Worm (Caenorhabditis elegans) whole organism, L2 larva: ENCODE data around the gene lat-1.

Source experiments
- C34F6.9 ChIP-seq: fragments of 150-350 bp; optimal IDR thresholded peaks from 2 replicates; lab custom pipeline; 2014; ENCODE audit warnings: missing biosample characterization, missing genetic modification characterization
- F13H6.1 ChIP-seq: sonication (generic microtip); optimal IDR thresholded peaks from 2 replicates; lab custom pipeline; 2016; ENCODE audit warnings: missing genetic modification characterization, missing compliant biosample characterization
- ZK546.5 ChIP-seq: sonication (generic microtip); optimal IDR thresholded peaks from 2 replicates; lab custom pipeline; 2017; ENCODE audit warnings: missing biosample characterization, missing genetic modification characterization
- alr-1 ChIP-seq: fragments of 150-350 bp; optimal IDR thresholded peaks from 2 replicates; lab custom pipeline; 2014; ENCODE audit warnings: missing biosample characterization, missing genetic modification characterization
- aly-2 ChIP-seq: fragments of 150-350 bp; optimal IDR thresholded peaks from 2 replicates; lab custom pipeline; 2014; ENCODE audit warnings: missing biosample characterization, missing genetic modification characterization
- ama-1 ChIP-seq: fragments of 150-350 bp; optimal IDR thresholded peaks from 2 replicates; lab custom pipeline; 2018; ENCODE audit warnings: inconsistent platforms
- blmp-1 ChIP-seq: sonication (generic microtip); optimal IDR thresholded peaks from 2 replicates; lab custom pipeline; 2017; ENCODE audit warnings: missing genetic modification characterization, mild to moderate bottlenecking, missing compliant biosample characterization, antibody characterized with exemption, moderate library complexity; ENCODE audit not compliant: insufficient read depth
- ceh-16 ChIP-seq: fragments of 150-350 bp; optimal IDR thresholded peaks from 2 replicates; lab custom pipeline; 2014; ENCODE audit warnings: missing biosample characterization, missing genetic modification characterization
- ceh-82 ChIP-seq: fragments of 150-350 bp; optimal IDR thresholded peaks from 2 replicates; lab custom pipeline; 2014; ENCODE audit warnings: missing biosample characterization, missing genetic modification characterization
- crh-2 ChIP-seq: sonication (generic microtip); optimal IDR thresholded peaks from 2 replicates; lab custom pipeline; 2017; ENCODE audit warnings: missing biosample characterization, missing genetic modification characterization
- dmd-4 ChIP-seq: sonication (generic microtip); optimal IDR thresholded peaks from 2 replicates; lab custom pipeline; 2017; ENCODE audit warnings: missing biosample characterization, missing genetic modification characterization
- egl-27 ChIP-seq: sonication (generic microtip); optimal IDR thresholded peaks from 3 replicates; lab custom pipeline; 2017; ENCODE audit warnings: missing biosample characterization, missing genetic modification reagents, missing genetic modification characterization
- elt-3 ChIP-seq: sonication (generic microtip); optimal IDR thresholded peaks from 2 replicates; lab custom pipeline; 2017; ENCODE audit warnings: missing biosample characterization, missing genetic modification characterization
- fos-1 ChIP-seq: fragments of 150-350 bp; optimal IDR thresholded peaks from 2 replicates; lab custom pipeline; 2014; ENCODE audit warnings: missing biosample characterization, missing genetic modification characterization
- gmeb-1 ChIP-seq: fragments of 150-350 bp; optimal IDR thresholded peaks from 2 replicates; lab custom pipeline; 2014; ENCODE audit warnings: missing biosample characterization, missing genetic modification characterization
- lin-13 ChIP-seq: fragments of 150-350 bp; optimal IDR thresholded peaks from 2 replicates; lab custom pipeline; 2014; ENCODE audit warnings: missing biosample characterization, missing genetic modification reagents, missing genetic modification characterization
- lin-39 ChIP-seq: fragments of 150-350 bp; optimal IDR thresholded peaks from 2 replicates; lab custom pipeline; 2014; ENCODE audit warnings: missing biosample characterization, missing genetic modification reagents, missing genetic modification characterization
- lsy-2 ChIP-seq, 2 experiments: fragments of 150-350 bp in 1 of 2; sonication (generic microtip) in 1 of 2; optimal IDR thresholded peaks; 2 replicates each; lab custom pipeline; 2014 to 2017; ENCODE audit warnings: missing biosample characterization in 2 of 2, missing genetic modification characterization in 2 of 2
- mbf-1 ChIP-seq: sonication (generic microtip); optimal IDR thresholded peaks from 2 replicates; lab custom pipeline; 2017; ENCODE audit warnings: missing biosample characterization, missing genetic modification characterization
- nhr-10 ChIP-seq: sonication (generic microtip); optimal IDR thresholded peaks from 2 replicates; lab custom pipeline; 2017; ENCODE audit warnings: missing biosample characterization, missing genetic modification characterization
- nhr-12 ChIP-seq: fragments of 150-350 bp; optimal IDR thresholded peaks from 2 replicates; lab custom pipeline; 2014; ENCODE audit warnings: missing biosample characterization, missing genetic modification characterization
- nhr-129 ChIP-seq: fragments of 150-350 bp; optimal IDR thresholded peaks from 2 replicates; lab custom pipeline; 2014; ENCODE audit warnings: missing biosample characterization, missing genetic modification characterization
- nhr-21 ChIP-seq: fragments of 150-350 bp; optimal IDR thresholded peaks from 2 replicates; lab custom pipeline; 2014; ENCODE audit warnings: missing biosample characterization, missing genetic modification characterization
- nhr-23 ChIP-seq: fragments of 150-350 bp; optimal IDR thresholded peaks from 2 replicates; lab custom pipeline; 2014; ENCODE audit warnings: missing biosample characterization, missing genetic modification reagents, missing genetic modification characterization
- nhr-237 ChIP-seq: fragments of 150-350 bp; optimal IDR thresholded peaks from 2 replicates; lab custom pipeline; 2014; ENCODE audit warnings: missing biosample characterization, missing genetic modification characterization
- nhr-25 ChIP-seq: fragments of 150-350 bp; sonication (generic microtip); optimal IDR thresholded peaks from 3 replicates; lab custom pipeline; 2014; ENCODE audit warnings: missing biosample characterization, missing genetic modification characterization
- nhr-6 ChIP-seq: fragments of 150-350 bp; optimal IDR thresholded peaks from 2 replicates; lab custom pipeline; 2014; ENCODE audit warnings: missing biosample characterization, missing genetic modification characterization
- nhr-77 ChIP-seq: fragments of 150-350 bp; optimal IDR thresholded peaks from 2 replicates; lab custom pipeline; 2014; ENCODE audit warnings: missing biosample characterization, missing genetic modification characterization
- peb-1 ChIP-seq: fragments of 150-350 bp; optimal IDR thresholded peaks from 2 replicates; lab custom pipeline; 2014; ENCODE audit warnings: missing biosample characterization, missing genetic modification characterization
- sem-4 ChIP-seq: fragments of 150-350 bp; optimal IDR thresholded peaks from 2 replicates; lab custom pipeline; 2014; ENCODE audit warnings: missing biosample characterization, missing genetic modification reagents, missing genetic modification characterization
- sma-9 ChIP-seq, 2 experiments: fragments of 150-350 bp in 1 of 2; sonication (generic microtip) in 1 of 2; optimal IDR thresholded peaks; 2 replicates each; lab custom pipeline; 2014 to 2016; ENCODE audit warnings: missing genetic modification characterization in 2 of 2, mild to moderate bottlenecking in 1 of 2, missing biosample characterization in 1 of 2, missing compliant biosample characterization in 1 of 2, missing genetic modification reagents in 1 of 2, moderate library complexity in 1 of 2
- snpc-4 ChIP-seq: fragments of 150-350 bp; optimal IDR thresholded peaks from 2 replicates; lab custom pipeline; 2014; ENCODE audit warnings: missing biosample characterization, missing genetic modification characterization
- unc-39 ChIP-seq: fragments of 150-350 bp; optimal IDR thresholded peaks from 2 replicates; lab custom pipeline; 2014; ENCODE audit warnings: missing biosample characterization, missing genetic modification characterization
- unc-55 ChIP-seq: fragments of 150-350 bp; sonication (generic microtip); optimal IDR thresholded peaks from 3 replicates; lab custom pipeline; 2014; ENCODE audit warnings: missing biosample characterization, missing genetic modification reagents, missing genetic modification characterization
- zag-1 ChIP-seq: fragments of 150-350 bp; optimal IDR thresholded peaks from 2 replicates; lab custom pipeline; 2014; ENCODE audit warnings: missing biosample characterization, missing genetic modification characterization
- ztf-1 ChIP-seq: fragments of 200-800 bp; sonication (Bioruptor generic); conservative IDR thresholded peaks from 2 replicates; pipeline ENCODE4 v1.3.6; 2022; ENCODE audit warnings: missing genetic modification characterization, missing compliant biosample characterization
- ztf-11 ChIP-seq: sonication (generic microtip); optimal IDR thresholded peaks from 2 replicates; lab custom pipeline; 2017; ENCODE audit warnings: missing biosample characterization, missing genetic modification characterization

Gene lat-1

DNA sequence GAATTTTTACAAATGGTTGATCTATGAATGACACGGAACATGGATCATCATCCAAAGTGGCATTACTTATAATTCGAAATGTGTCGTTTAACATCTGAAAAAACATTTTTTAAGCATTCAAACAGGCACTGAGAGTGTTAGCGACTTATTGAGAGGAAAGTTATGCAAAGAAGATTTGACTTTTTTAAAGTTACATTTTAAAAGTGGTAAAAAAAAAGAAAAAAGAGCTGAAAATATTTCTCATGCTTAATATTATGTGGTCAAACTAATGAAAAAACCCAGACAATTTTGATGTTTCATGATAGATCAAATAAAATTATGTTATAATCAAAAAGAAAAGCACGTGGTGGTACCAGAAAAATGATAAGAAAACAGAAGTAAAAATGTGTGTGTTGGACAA is 31.6 kb upstream of the lat-1 start, which contains the start of gene npr-20:
TSS of gene npr-20 (minus strand) at position 101 of the 400 bp plus-strand sequence.
- TF ChIP-seq F13H6.1 (tag; lab: Kevin White, UChicago), result no peak
- no peak for TF ChIP-seq nhr-25
- TF ChIP-seq elt-3 (tag; lab: Kevin White, UChicago), result no peak
- TF ChIP-seq lin-39, result no peak
- no peak for TF ChIP-seq nhr-12 (tag; lab: Kevin White, UChicago)

DNA sequence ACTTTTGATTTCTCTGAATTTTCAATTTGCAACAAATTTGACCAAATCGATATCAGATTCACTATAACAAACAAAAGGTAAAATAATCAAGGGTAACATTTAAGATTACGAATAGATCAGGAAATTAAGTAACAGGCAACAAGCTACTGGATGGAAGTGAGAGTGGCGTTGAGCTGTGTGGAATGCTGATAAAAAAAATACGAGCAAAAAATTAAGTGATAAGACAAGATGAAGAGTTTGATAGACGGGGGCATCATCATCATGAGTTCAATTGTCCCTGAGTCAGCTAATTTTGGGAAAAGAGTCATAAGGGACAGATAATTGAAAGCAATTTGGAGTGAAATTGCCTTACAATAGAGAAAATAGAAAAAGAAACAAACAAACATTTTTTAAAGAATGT is 29.8 kb upstream of the lat-1 start:
- TF ChIP-seq fos-1 (tag; lab: Kevin White, UChicago), result peak; percentile 93
- TF ChIP-seq mbf-1 (tag; lab: Kevin White, UChicago), result no peak
- peak; percentile 9 for TF ChIP-seq crh-2 (tag; lab: Kevin White, UChicago)

DNA sequence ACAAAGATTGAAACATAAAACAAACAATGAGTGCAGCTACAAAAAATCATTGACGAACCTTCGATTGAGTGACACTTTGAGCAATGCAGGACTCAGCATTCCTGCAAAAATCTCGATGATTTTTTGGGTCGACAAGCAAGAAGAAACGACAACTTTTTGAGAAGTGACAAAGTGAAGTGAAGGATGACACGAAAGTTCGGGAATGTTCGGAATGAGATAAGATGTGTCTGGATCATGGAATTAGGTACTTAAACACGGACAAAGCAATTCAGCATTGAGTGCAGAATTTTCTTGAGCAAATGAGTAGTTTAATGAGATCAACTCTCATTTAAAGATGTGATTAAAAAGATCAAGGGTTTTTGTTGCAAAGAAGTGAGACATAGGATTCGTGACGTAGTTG is 22.8 kb upstream of the lat-1 start, which contains the start of gene T07D4.2:
TSS of gene T07D4.2 (minus strand) at position 101 of the 400 bp plus-strand sequence.
- TF ChIP-seq aly-2 (tag; lab: Kevin White, UChicago) (no peak), nhr-77 (tag; lab: Kevin White, UChicago) (no peak), lin-13 (GFP tag; lab: Kevin White, UChicago) (no peak), C34F6.9 (no peak), dmd-4 (tag; lab: Kevin White, UChicago) (no peak), sem-4 (tag; lab: Kevin White, UChicago) (no peak), gmeb-1 (no peak), ztf-1 (GFP tag; lab: Robert Waterston, UW) (no peak), elt-3 (tag; lab: Kevin White, UChicago) (no peak), blmp-1 (no peak)
- TF ChIP-seq, all 48 proteins: peak for 0

DNA sequence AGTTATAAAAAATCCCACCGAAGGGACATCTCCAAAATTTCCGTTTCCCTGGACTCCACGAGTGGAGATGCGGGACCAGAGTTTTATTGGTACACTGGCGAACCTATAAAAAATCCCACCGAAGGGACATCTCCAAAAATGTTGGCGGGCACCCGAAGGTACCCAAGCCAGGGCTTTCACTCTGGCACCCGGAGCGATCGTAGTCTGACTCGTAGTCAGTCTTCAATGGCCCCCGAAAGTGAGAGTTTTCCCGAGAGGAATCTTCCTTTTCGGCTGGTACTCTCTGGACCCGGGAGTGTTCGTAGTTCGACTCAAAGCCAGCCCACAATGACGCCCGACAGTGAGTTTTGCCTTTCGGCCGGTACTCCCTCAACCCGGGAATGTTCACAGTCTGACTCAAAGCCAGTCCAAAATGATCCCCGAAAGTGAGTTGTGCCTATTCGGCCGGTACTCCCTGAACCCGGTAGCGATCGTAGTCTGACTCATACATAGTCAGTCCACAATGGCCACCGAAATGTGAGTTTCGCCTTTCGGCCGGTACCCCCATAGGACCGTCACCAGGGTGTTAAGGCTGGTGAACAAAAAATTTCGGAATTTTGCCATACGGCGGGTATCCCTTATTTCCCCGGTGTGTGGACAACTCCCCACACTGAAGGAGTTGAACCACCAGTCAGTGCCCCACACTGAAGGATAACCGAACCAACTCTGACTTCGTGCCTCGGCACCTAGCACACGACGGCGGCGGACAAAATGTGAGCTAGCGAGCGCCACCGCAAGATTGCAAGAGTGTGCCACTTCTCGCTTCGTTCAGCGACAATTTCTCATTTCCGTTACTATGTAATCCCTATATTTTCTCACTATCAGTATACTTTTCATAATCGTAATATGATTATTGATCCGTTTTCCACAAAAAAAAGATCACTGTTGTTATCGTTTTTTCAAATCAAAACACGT is 19.3 kb upstream of the lat-1 start:
- TF ChIP-seq snpc-4, result peak; percentile 67
- TF ChIP-seq nhr-6, result no peak

DNA sequence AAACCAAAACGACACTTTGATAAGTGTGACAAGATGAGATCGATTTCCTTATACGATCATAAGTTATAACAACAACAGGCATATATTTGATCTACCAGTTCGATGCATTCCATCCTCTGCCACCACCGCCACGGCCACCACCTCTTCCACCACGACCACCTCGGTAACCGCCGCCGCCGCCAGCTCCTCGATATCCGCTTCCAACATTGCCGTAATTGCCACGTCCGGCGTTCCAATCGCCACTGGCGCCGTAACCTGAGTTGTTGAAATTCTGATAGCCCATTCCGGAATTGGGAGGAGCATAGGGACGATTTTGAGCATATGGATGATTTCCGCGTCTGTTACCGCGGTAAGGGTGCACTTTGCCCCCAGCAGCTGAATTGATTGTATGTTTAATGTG is 18.1 kb upstream of the lat-1 start:
- TF ChIP-seq gmeb-1, result no peak
- TF ChIP-seq zag-1 (tag; lab: Kevin White, UChicago), result no peak
- TF ChIP-seq nhr-129 (tag; lab: Kevin White, UChicago), result no peak
- no peak for TF ChIP-seq snpc-4
- TF ChIP-seq ztf-11, result no peak
- TF ChIP-seq unc-55 (GFP tag; lab: Kevin White, UChicago), result no peak
- TF ChIP-seq nhr-77 (tag; lab: Kevin White, UChicago), result no peak
- TF ChIP-seq peb-1, result no peak
- TF ChIP-seq sma-9 (GFP tag; optimal IDR thresholded peaks at IDR 0.05; lab: Kevin White, UChicago), result no peak
- TF ChIP-seq sma-9 (tag; optimal IDR thresholded peaks at IDR 0.05; lab: Kevin White, UChicago), result no peak

DNA sequence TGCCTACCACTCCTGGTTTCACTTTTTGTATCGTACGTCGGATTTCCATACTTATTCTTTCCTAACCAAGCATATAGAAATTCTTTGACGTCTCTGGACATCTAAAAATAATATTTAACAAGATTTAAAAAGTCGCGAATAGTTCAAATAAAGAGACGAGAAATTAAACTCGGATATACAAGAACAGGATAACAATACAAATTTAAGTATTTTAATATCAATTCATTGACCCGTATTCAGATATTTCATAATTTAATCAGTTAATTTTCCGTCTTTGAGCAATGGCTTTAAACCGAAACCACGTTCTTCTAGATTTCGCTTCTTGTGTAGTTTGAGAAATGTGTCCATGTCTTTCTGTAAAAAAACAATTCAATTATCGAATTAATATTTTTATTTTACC is 13.1 kb upstream of the lat-1 start, which contains the start of gene rha-1:
TSS of gene rha-1 (minus strand) at position 101 of the 400 bp plus-strand sequence.
- TF ChIP-seq ztf-11 (no peak), sma-9 (GFP tag; optimal IDR thresholded peaks at IDR 0.05; lab: Kevin White, UChicago) (no peak), sma-9 (tag; optimal IDR thresholded peaks at IDR 0.05; lab: Kevin White, UChicago) (no peak)
- TF ChIP-seq, all 48 proteins: peak for 0

DNA sequence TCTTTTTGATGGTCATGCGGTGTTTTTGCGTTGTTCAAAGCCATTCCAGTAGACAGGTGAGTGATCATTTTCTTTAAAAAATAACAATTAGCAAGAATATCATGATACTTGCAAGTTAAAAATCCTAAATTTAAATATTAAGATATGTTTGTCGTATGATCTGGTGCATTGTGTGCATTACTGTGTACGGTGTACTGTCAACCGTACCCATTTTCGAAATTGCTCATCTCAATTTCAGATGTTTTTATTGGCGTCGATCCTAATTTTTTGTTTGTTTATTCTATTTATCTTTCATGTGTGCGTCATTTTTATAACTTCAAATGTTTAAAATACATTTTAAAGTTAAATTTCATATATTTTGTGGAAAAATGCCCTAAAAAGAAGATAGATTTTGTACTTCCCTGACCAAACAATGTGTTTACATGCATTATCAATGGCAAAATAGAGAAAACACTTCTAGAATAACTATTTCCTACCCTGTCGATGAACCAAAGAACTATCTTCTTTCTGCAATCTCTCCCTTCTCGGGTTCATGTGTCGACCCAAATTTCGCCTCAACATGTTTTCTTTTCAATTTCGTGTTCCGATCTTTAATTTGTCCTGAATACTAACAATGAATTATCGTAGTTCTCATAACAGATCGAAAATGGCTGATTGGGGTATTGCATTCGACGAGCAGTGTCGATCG is 12.2 kb upstream of the lat-1 start, which contains the start of the genes T07D4.5 and ddx-19:
TSS of gene T07D4.5 (minus strand) at position 71 of the 688 bp plus-strand sequence.
TSS of gene ddx-19 (plus strand) at position 638 of the 688 bp plus-strand sequence.
- TF ChIP-seq fos-1 (tag; lab: Kevin White, UChicago) (peak; percentile 1), ceh-82 (tag; lab: Kevin White, UChicago) (no peak), ama-1 (no peak), lsy-2 (tag; optimal IDR thresholded peaks at IDR 0.05; lab: Kevin White, UChicago) (peak; percentile 89 to 98), nhr-237 (no peak), alr-1 (tag; lab: Kevin White, UChicago) (no peak), lin-39 (no peak), unc-39 (tag; lab: Kevin White, UChicago) (no peak), nhr-12 (tag; lab: Kevin White, UChicago) (no peak), sma-9 (GFP tag; optimal IDR thresholded peaks at IDR 0.05; lab: Kevin White, UChicago) (no peak), sma-9 (tag; optimal IDR thresholded peaks at IDR 0.05; lab: Kevin White, UChicago) (no peak), nhr-10 (tag; lab: Kevin White, UChicago) (no peak), sem-4 (tag; lab: Kevin White, UChicago) (no peak), elt-3 (tag; lab: Kevin White, UChicago) (no peak), lin-13 (GFP tag; lab: Kevin White, UChicago) (peak; percentile 25), nhr-23 (tag; lab: Kevin White, UChicago) (no peak), peb-1 (no peak), nhr-21 (tag; lab: Kevin White, UChicago) (peak; percentile 4), unc-55 (GFP tag; lab: Kevin White, UChicago) (peak; percentile 85), ZK546.5 (tag; lab: Kevin White, UChicago) (no peak), ceh-16 (tag; lab: Kevin White, UChicago) (no peak), snpc-4 (no peak), egl-27 (tag; lab: Kevin White, UChicago) (no peak)
